Worm (Caenorhabditis elegans) whole organism, L4 larva: Measurements from ENCODE around the gene F45F2.9.

Experiments
- ces-1 ChIP-seq: fragments of 150-350 bp; sonication (generic microtip); optimal IDR thresholded peaks from 4 replicates; lab custom pipeline; 2014; ENCODE audit warnings: missing biosample characterization, missing genetic modification reagents, missing genetic modification characterization
- daf-19 ChIP-seq: fragments of 200-800 bp; sonication (Bioruptor generic); conservative IDR thresholded peaks from 2 replicates; pipeline ENCODE4 v1.3.6; 2022; ENCODE audit warnings: missing genetic modification characterization, missing compliant biosample characterization
- fkh-10 ChIP-seq: fragments of 150-350 bp; optimal IDR thresholded peaks from 2 replicates; lab custom pipeline; 2014; ENCODE audit warnings: missing biosample characterization, missing genetic modification reagents, missing genetic modification characterization
- nhr-11 ChIP-seq: fragments of 150-350 bp; optimal IDR thresholded peaks from 2 replicates; lab custom pipeline; 2014; ENCODE audit warnings: missing biosample characterization, missing genetic modification characterization
- unc-39 ChIP-seq: sonication (generic microtip); optimal IDR thresholded peaks from 2 replicates; lab custom pipeline; 2017; ENCODE audit warnings: missing biosample characterization, missing genetic modification characterization
- unc-62 ChIP-seq, 3 experiments: fragments of 150-350 bp in 1 of 3; sonication (generic microtip); optimal IDR thresholded peaks in 2 of 3; peaks in 1 of 3; 1 replicate in 1 of 3; 2 replicates in 2 of 3; lab custom pipeline; 2014 to 2017; ENCODE audit warnings: missing biosample characterization in 3 of 3, missing genetic modification characterization in 3 of 3, missing genetic modification reagents in 3 of 3, missing genotype in 1 of 3
- vab-7 ChIP-seq: fragments of 200-800 bp; sonication (Bioruptor generic); IDR thresholded peaks from 2 replicates; pipeline ENCODE4 v1.3.6; 2022; ENCODE audit warnings: missing genetic modification reagents, missing genetic modification characterization, missing compliant biosample characterization
- zip-2 ChIP-seq: fragments of 150-350 bp; optimal IDR thresholded peaks from 2 replicates; lab custom pipeline; 2014; ENCODE audit warnings: missing biosample characterization, missing genetic modification characterization

- TF ChIP-seq daf-19 (GFP tag; lab: Robert Waterston, UW) (no peak), nhr-11 (no peak), unc-39 (tag; lab: Kevin White, UChicago) (no peak), unc-62 (GFP tag; optimal IDR thresholded peaks at IDR 0.05 in 1 of 2; lab: Kevin White, UChicago) (no peak), unc-62 (tag; optimal IDR thresholded peaks at IDR 0.05; lab: Kevin White, UChicago) (no peak), vab-7 (GFP tag; lab: Robert Waterston, UW) (no peak), fkh-10 (GFP tag; lab: Kevin White, UChicago) (no peak), ces-1 (GFP tag; lab: Kevin White, UChicago) (no peak), zip-2 (tag; lab: Kevin White, UChicago) (no peak)
Measured at ce11 chrV:8536213-8536612, 23.0 kb upstream of the F45F2.9 start, which contains the start of gene his-39.
